Worm (Caenorhabditis elegans): Measurements from ENCODE around the gene ipp-5.

- TF ChIP-seq pqm-1 (tag; optimal IDR thresholded peaks at IDR 0.05) (no peak), pha-2 (tag; optimal IDR thresholded peaks at IDR 0.05) (no peak), ama-1 (optimal IDR thresholded peaks at IDR 0.05) (no peak)
Observed at ce11 chrX:6081793-6082192, 50.5 kb downstream of the ipp-5 start.
